Worm (Caenorhabditis elegans): ENCODE measurements around the gene C25E10.12.

ce11 chrV:9088758-9089157 lies 26.5 kb upstream of the C25E10.12 start:
- TF ChIP-seq zag-1 (tag; optimal IDR thresholded peaks at IDR 0.05) (no peak), lsy-2 (tag; optimal IDR thresholded peaks at IDR 0.05) (no peak), mdl-1 (tag; optimal IDR thresholded peaks at IDR 0.05) (no peak)
